Worm (Caenorhabditis elegans) whole organism, L4 larva: ENCODE results near the gene F35E8.1.

Source experiments
- D1046.2 ChIP-seq: fragments of 200-800 bp; sonication (Bioruptor generic); IDR thresholded peaks from 2 replicates; pipeline ENCODE4 v1.3.6; 2022; ENCODE audit warnings: missing genetic modification characterization, missing compliant biosample characterization
- F26F4.8 ChIP-seq: fragments of 200-800 bp; sonication (Bioruptor generic); conservative IDR thresholded peaks from 2 replicates; pipeline ENCODE4 v1.3.6; 2022; ENCODE audit warnings: missing genetic modification characterization, missing compliant biosample characterization
- T20F7.1 ChIP-seq: fragments of 200-800 bp; sonication (Bioruptor generic); optimal IDR thresholded peaks from 2 replicates; lab custom pipeline; 2018; ENCODE audit warnings: mild to moderate bottlenecking, missing genetic modification characterization, missing compliant biosample characterization
- T26A8.4 ChIP-seq: fragments of 200-800 bp; sonication (Bioruptor generic); IDR thresholded peaks from 2 replicates; pipeline ENCODE4 v1.3.6; 2022; ENCODE audit warnings: missing genetic modification characterization, missing compliant biosample characterization
- Y105C5A.15 ChIP-seq: fragments of 200-800 bp; sonication (Bioruptor generic); IDR thresholded peaks from 2 replicates; pipeline ENCODE4 v1.3.6; 2022; ENCODE audit warnings: missing genetic modification characterization, missing compliant biosample characterization
- Y5F2A.4 ChIP-seq: fragments of 200-800 bp; sonication (Bioruptor generic); optimal IDR thresholded peaks from 2 replicates; lab custom pipeline; 2018; ENCODE audit warnings: mild to moderate bottlenecking, missing genetic modification characterization, missing compliant biosample characterization
- Y75B8A.6 ChIP-seq: fragments of 200-800 bp; sonication (Bioruptor generic); IDR thresholded peaks from 2 replicates; pipeline ENCODE4 v1.3.6; 2022; ENCODE audit warnings: missing genetic modification reagents, missing genetic modification characterization, missing compliant biosample characterization
- ZK337.2 ChIP-seq: fragments of 200-800 bp; sonication (Bioruptor generic); IDR thresholded peaks from 2 replicates; pipeline ENCODE4 v1.3.6; 2022; ENCODE audit warnings: missing genetic modification reagents, missing genetic modification characterization, missing compliant biosample characterization
- arid-1 ChIP-seq: fragments of 200-800 bp; sonication (Bioruptor generic); conservative IDR thresholded peaks from 2 replicates; pipeline ENCODE4 v1.3.6; 2022; ENCODE audit warnings: missing genetic modification reagents, missing genetic modification characterization, missing compliant biosample characterization
- ceh-28 ChIP-seq: fragments of 150-350 bp; optimal IDR thresholded peaks from 2 replicates; lab custom pipeline; 2014; ENCODE audit warnings: missing biosample characterization, missing genetic modification reagents, missing genetic modification characterization
- ceh-32 ChIP-seq: sonication (generic microtip); optimal IDR thresholded peaks from 2 replicates; lab custom pipeline; 2016; ENCODE audit warnings: mild to moderate bottlenecking, missing genetic modification characterization, missing compliant biosample characterization; ENCODE audit not compliant: poor library complexity
- ceh-82 ChIP-seq: sonication (generic microtip); optimal IDR thresholded peaks from 2 replicates; lab custom pipeline; 2017; ENCODE audit warnings: missing biosample characterization, missing genetic modification characterization
- ces-1 ChIP-seq: fragments of 150-350 bp; sonication (generic microtip); optimal IDR thresholded peaks from 4 replicates; lab custom pipeline; 2014; ENCODE audit warnings: missing biosample characterization, missing genetic modification reagents, missing genetic modification characterization
- cey-2 ChIP-seq: sonication (generic microtip); optimal IDR thresholded peaks from 3 replicates; lab custom pipeline; 2017; ENCODE audit warnings: missing genetic modification characterization, mild to moderate bottlenecking, missing compliant biosample characterization, antibody characterized with exemption, borderline replicate concordance; ENCODE audit not compliant: insufficient read depth
- ctbp-1 ChIP-seq: fragments of 200-800 bp; sonication (Bioruptor generic); IDR thresholded peaks from 2 replicates; pipeline ENCODE4 v1.3.6; 2022; ENCODE audit warnings: missing genetic modification reagents, missing genetic modification characterization, missing compliant biosample characterization
- daf-12 ChIP-seq: fragments of 150-350 bp; optimal IDR thresholded peaks from 2 replicates; lab custom pipeline; 2014; ENCODE audit warnings: missing biosample characterization, missing genetic modification reagents, missing genetic modification characterization
- dmd-6 ChIP-seq: fragments of 200-800 bp; sonication (Bioruptor generic); IDR thresholded peaks from 2 replicates; pipeline ENCODE4 v1.3.6; 2022; ENCODE audit warnings: missing genetic modification reagents, missing genetic modification characterization, missing compliant biosample characterization
- dmd-9 ChIP-seq: fragments of 200-800 bp; sonication (Bioruptor generic); IDR thresholded peaks from 2 replicates; pipeline ENCODE4 v1.3.6; 2022; ENCODE audit warnings: missing genetic modification reagents, missing genetic modification characterization, missing compliant biosample characterization
- dpl-1 ChIP-seq: fragments of 150-350 bp; optimal IDR thresholded peaks from 2 replicates; lab custom pipeline; 2014; ENCODE audit warnings: missing biosample characterization, missing genetic modification reagents, missing genetic modification characterization
- egl-27 ChIP-seq: sonication (generic microtip); optimal IDR thresholded peaks from 3 replicates; lab custom pipeline; 2017; ENCODE audit warnings: missing biosample characterization, missing genetic modification reagents, missing genetic modification characterization
- gei-8 ChIP-seq: fragments of 200-800 bp; sonication (Bioruptor generic); optimal IDR thresholded peaks from 2 replicates; lab custom pipeline; 2018; ENCODE audit warnings: mild to moderate bottlenecking, missing genetic modification characterization, missing compliant biosample characterization
- hlh-30 ChIP-seq: sonication (generic microtip); optimal IDR thresholded peaks from 2 replicates; lab custom pipeline; 2017; ENCODE audit warnings: antibody characterized with exemption, mild to moderate bottlenecking, missing genetic modification characterization, missing compliant biosample characterization; ENCODE audit not compliant: insufficient read depth
- lim-7 ChIP-seq: fragments of 200-800 bp; sonication (Bioruptor generic); IDR thresholded peaks from 2 replicates; pipeline ENCODE4 v1.3.6; 2022; ENCODE audit warnings: missing genetic modification characterization, missing compliant biosample characterization
- lin-13 ChIP-seq: fragments of 150-350 bp; optimal IDR thresholded peaks from 2 replicates; lab custom pipeline; 2014; ENCODE audit warnings: missing biosample characterization, missing genetic modification reagents, missing genetic modification characterization
- lin-38 ChIP-seq: fragments of 200-800 bp; sonication (Bioruptor generic); IDR thresholded peaks from 2 replicates; pipeline ENCODE4 v1.3.6; 2022; ENCODE audit warnings: missing genetic modification reagents, missing genetic modification characterization, missing compliant biosample characterization
- lsy-2 ChIP-seq, 2 experiments: fragments of 150-350 bp in 1 of 2; sonication (generic microtip) in 1 of 2; optimal IDR thresholded peaks; 2 replicates each; lab custom pipeline; 2014 to 2017; ENCODE audit warnings: missing biosample characterization in 2 of 2, missing genetic modification characterization in 2 of 2
- madf-5 ChIP-seq, 2 experiments: fragments of 200-800 bp; sonication (Bioruptor generic); IDR thresholded peaks; 2 replicates each; pipeline ENCODE4 v1.3.6; 2022; ENCODE audit warnings: missing compliant biosample characterization in 2 of 2, missing genetic modification characterization in 2 of 2
- mdl-1 ChIP-seq, 2 experiments: fragments of 150-350 bp in 1 of 2; sonication (generic microtip) in 1 of 2; optimal IDR thresholded peaks; 2 replicates each; lab custom pipeline; 2014 to 2017; ENCODE audit warnings: missing biosample characterization in 2 of 2, missing genetic modification characterization in 2 of 2
- nhr-11 ChIP-seq: fragments of 150-350 bp; optimal IDR thresholded peaks from 2 replicates; lab custom pipeline; 2014; ENCODE audit warnings: missing biosample characterization, missing genetic modification characterization
- nhr-25 ChIP-seq: sonication (generic microtip); optimal IDR thresholded peaks from 2 replicates; lab custom pipeline; 2017; ENCODE audit warnings: missing genetic modification characterization, mild to moderate bottlenecking, missing compliant biosample characterization, antibody characterized with exemption, moderate library complexity, borderline replicate concordance; ENCODE audit not compliant: insufficient read depth
- nhr-28 ChIP-seq: fragments of 150-350 bp; optimal IDR thresholded peaks from 2 replicates; lab custom pipeline; 2014; ENCODE audit warnings: missing biosample characterization, missing genetic modification characterization
- nhr-48 ChIP-seq: sonication (generic microtip); optimal IDR thresholded peaks from 2 replicates; lab custom pipeline; 2016; ENCODE audit warnings: mild to moderate bottlenecking, missing genetic modification characterization, missing compliant biosample characterization
- nhr-6 ChIP-seq: fragments of 150-350 bp; optimal IDR thresholded peaks from 2 replicates; lab custom pipeline; 2014; ENCODE audit warnings: missing biosample characterization, missing genetic modification characterization
- nhr-77 ChIP-seq: fragments of 150-350 bp; optimal IDR thresholded peaks from 2 replicates; lab custom pipeline; 2014; ENCODE audit warnings: missing biosample characterization, missing genetic modification characterization
- rbr-2 ChIP-seq: sonication (generic microtip); optimal IDR thresholded peaks from 2 replicates; lab custom pipeline; 2016; ENCODE audit warnings: missing genotype, missing genetic modification characterization, missing compliant biosample characterization
- sdz-12 ChIP-seq: fragments of 200-800 bp; sonication (Bioruptor generic); optimal IDR thresholded peaks from 2 replicates; lab custom pipeline; 2018; ENCODE audit warnings: mild to moderate bottlenecking, missing genetic modification characterization, missing compliant biosample characterization
- set-16 ChIP-seq: fragments of 200-800 bp; sonication (Bioruptor generic); IDR thresholded peaks from 2 replicates; pipeline ENCODE4 v1.3.6; 2022; ENCODE audit warnings: missing genetic modification reagents, missing genetic modification characterization, missing compliant biosample characterization
- skn-1 ChIP-seq: fragments of 150-350 bp; optimal IDR thresholded peaks from 2 replicates; lab custom pipeline; 2014; ENCODE audit warnings: missing biosample characterization, missing genetic modification characterization
- tag-97 ChIP-seq: fragments of 200-800 bp; sonication (Bioruptor generic); IDR thresholded peaks from 2 replicates; pipeline ENCODE4 v1.3.6; 2022; ENCODE audit warnings: missing genetic modification characterization, missing compliant biosample characterization
- unc-62 ChIP-seq, 3 experiments: fragments of 150-350 bp in 1 of 3; sonication (generic microtip); optimal IDR thresholded peaks in 2 of 3; peaks in 1 of 3; 1 replicate in 1 of 3; 2 replicates in 2 of 3; lab custom pipeline; 2014 to 2017; ENCODE audit warnings: missing biosample characterization in 3 of 3, missing genetic modification characterization in 3 of 3, missing genetic modification reagents in 3 of 3, missing genotype in 1 of 3
- vab-7 ChIP-seq: fragments of 200-800 bp; sonication (Bioruptor generic); IDR thresholded peaks from 2 replicates; pipeline ENCODE4 v1.3.6; 2022; ENCODE audit warnings: missing genetic modification reagents, missing genetic modification characterization, missing compliant biosample characterization
- zag-1 ChIP-seq: fragments of 150-350 bp; optimal IDR thresholded peaks from 2 replicates; lab custom pipeline; 2014; ENCODE audit warnings: missing biosample characterization, missing genetic modification characterization
- zip-2 ChIP-seq: fragments of 150-350 bp; optimal IDR thresholded peaks from 2 replicates; lab custom pipeline; 2014; ENCODE audit warnings: missing biosample characterization, missing genetic modification characterization

Gene F35E8.1

ce11 chrV:15887708-15888295 is 17.6 kb downstream of the F35E8.1 start (continued):
- peak; percentile 49 for TF ChIP-seq hlh-30
- TF ChIP-seq T20F7.1 (GFP tag; lab: Kevin White, UChicago) = no peak
- TF ChIP-seq zag-1 (tag; lab: Kevin White, UChicago) = no peak
- TF ChIP-seq arid-1 = no peak
- TF ChIP-seq Y75B8A.6 (GFP tag; lab: Robert Waterston, UW) = no peak
- TF ChIP-seq nhr-48 (tag; lab: Kevin White, UChicago) = no peak
- TF ChIP-seq dmd-9 = no peak
- TF ChIP-seq lim-7 = no peak
- no peak for TF ChIP-seq madf-5 (GFP tag; IDR thresholded peaks at IDR 0.05; lab: Robert Waterston, UW)
- TF ChIP-seq sdz-12 (GFP tag; lab: Kevin White, UChicago) = no peak
- no peak for TF ChIP-seq lin-13 (GFP tag; lab: Kevin White, UChicago)
- TF ChIP-seq nhr-6 (tag; lab: Kevin White, UChicago) = no peak
- TF ChIP-seq nhr-77 (tag; lab: Kevin White, UChicago) = peak; percentile 32
- TF ChIP-seq daf-12 = no peak
- TF ChIP-seq Y105C5A.15 (GFP tag; lab: Robert Waterston, UW) = no peak
- no peak for TF ChIP-seq Y5F2A.4 (GFP tag; lab: Kevin White, UChicago)
- TF ChIP-seq nhr-28 (tag; lab: Kevin White, UChicago) = peak; percentile 82
- no peak for TF ChIP-seq D1046.2 (GFP tag; lab: Robert Waterston, UW)
- TF ChIP-seq lin-38 (GFP tag; lab: Robert Waterston, UW) = no peak

- TF ChIP-seq nhr-28 (tag; lab: Kevin White, UChicago) = peak; percentile 3
- TF ChIP-seq mdl-1 (tag; optimal IDR thresholded peaks at IDR 0.05; lab: Kevin White, UChicago) = no peak
- TF ChIP-seq, all 104 proteins: peak for 1
These were observed 19.5 kb downstream of the F35E8.1 start, which contains the start of gene T06C12.9 for ce11 chrV:15885967-15886366. TSS of gene T06C12.9 (minus strand) at chrV:15886067.

- no peak for TF ChIP-seq lin-38 (GFP tag; lab: Robert Waterston, UW)
- peak in 1 of 2 experiments; percentile 57 for TF ChIP-seq unc-62 (GFP tag; optimal IDR thresholded peaks at IDR 0.05 in 1 of 2; lab: Kevin White, UChicago)
- no peak for TF ChIP-seq unc-62 (tag; optimal IDR thresholded peaks at IDR 0.05; lab: Kevin White, UChicago)
These were observed 20.7 kb downstream of the F35E8.1 start, which contains the start of gene oac-42 for ce11 chrV:15884698-15885097. TSS of gene oac-42 (minus strand) at chrV:15884798.

- TF ChIP-seq F26F4.8 (GFP tag; lab: Robert Waterston, UW) (no peak), skn-1 (no peak), T20F7.1 (GFP tag; lab: Kevin White, UChicago) (peak; percentile 20), egl-27 (no peak), gei-8 (GFP tag; lab: Kevin White, UChicago) (no peak), tag-97 (GFP tag; lab: Robert Waterston, UW) (no peak), daf-12 (no peak), dpl-1 (GFP tag; lab: Kevin White, UChicago) (no peak), ceh-28 (no peak), dmd-6 (peak; percentile 87), set-16 (GFP tag; lab: Robert Waterston, UW) (no peak), vab-7 (GFP tag; lab: Robert Waterston, UW) (no peak), ZK337.2 (GFP tag; lab: Robert Waterston, UW) (no peak), ceh-32 (tag; lab: Kevin White, UChicago) (no peak), D1046.2 (GFP tag; lab: Robert Waterston, UW) (no peak), ces-1 (no peak), nhr-11 (tag; lab: Kevin White, UChicago) (peak; percentile 26), nhr-25 (tag; lab: Kevin White, UChicago) (no peak), madf-5 (GFP tag; IDR thresholded peaks at IDR 0.05; lab: Robert Waterston, UW) (no peak), lim-7 (no peak), cey-2 (tag; lab: Kevin White, UChicago) (peak; percentile 82), rbr-2 (tag; lab: Kevin White, UChicago) (peak; percentile 0), zip-2 (tag; lab: Kevin White, UChicago) (peak; percentile 73), ctbp-1 (GFP tag; lab: Robert Waterston, UW) (no peak), lsy-2 (tag; optimal IDR thresholded peaks at IDR 0.05; lab: Kevin White, UChicago) (peak; percentile 51 to 60), T26A8.4 (GFP tag; lab: Robert Waterston, UW) (no peak), ceh-82 (tag; lab: Kevin White, UChicago) (no peak), Y105C5A.15 (GFP tag; lab: Robert Waterston, UW) (no peak)
These were observed 24.7 kb downstream of the F35E8.1 start for ce11 chrV:15880705-15881104.
